Worm (Caenorhabditis elegans) whole organism, midembryonic: ENCODE results near the gene cdc-42.

Source experiments
- T22C8.4 ChIP-seq: fragments of 200-800 bp; sonication (Bioruptor generic); IDR thresholded peaks from 2 replicates; pipeline ENCODE4 v1.3.6; 2022; ENCODE audit warnings: missing genetic modification characterization, missing compliant biosample characterization
- cog-1 ChIP-seq: sonication (generic microtip); optimal IDR thresholded peaks from 2 replicates; lab custom pipeline; 2016; ENCODE audit warnings: missing genetic modification characterization, missing compliant biosample characterization
- flt-1 ChIP-seq: fragments of 200-800 bp; sonication (Bioruptor generic); IDR thresholded peaks from 2 replicates; pipeline ENCODE4 v1.3.6; 2022; ENCODE audit warnings: missing genetic modification characterization, missing compliant biosample characterization
- klf-2 ChIP-seq: fragments of 200-800 bp; sonication (Bioruptor generic); conservative IDR thresholded peaks from 2 replicates; pipeline ENCODE4 v1.3.6; 2022; ENCODE audit warnings: missing genetic modification reagents, missing genetic modification characterization, missing compliant biosample characterization
- med-1 ChIP-seq: sonication (generic microtip); optimal IDR thresholded peaks from 2 replicates; lab custom pipeline; 2017; ENCODE audit warnings: missing genetic modification characterization, mild to moderate bottlenecking, missing compliant biosample characterization, antibody characterized with exemption, missing genetic modification reagents; ENCODE audit not compliant: insufficient read depth
- ref-1 ChIP-seq: fragments of 200-800 bp; sonication (Bioruptor generic); conservative IDR thresholded peaks from 2 replicates; pipeline ENCODE4 v1.3.6; 2022; ENCODE audit warnings: missing genetic modification reagents, missing genetic modification characterization, missing compliant biosample characterization
- tab-1 ChIP-seq: fragments of 200-800 bp; sonication (Bioruptor generic); IDR thresholded peaks from 2 replicates; pipeline ENCODE4 v1.3.6; 2022; ENCODE audit warnings: missing genetic modification characterization, missing compliant biosample characterization
- ztf-23 ChIP-seq: fragments of 200-800 bp; sonication (Bioruptor generic); IDR thresholded peaks from 2 replicates; pipeline ENCODE4 v1.3.6; 2022; ENCODE audit warnings: missing genetic modification reagents, missing genetic modification characterization, missing compliant biosample characterization
- ztf-29 ChIP-seq: fragments of 200-800 bp; sonication (Bioruptor generic); IDR thresholded peaks from 2 replicates; pipeline ENCODE4 v1.3.6; 2022; ENCODE audit warnings: missing genetic modification reagents, missing genetic modification characterization, missing compliant biosample characterization

cdc-42 gene

DNA sequence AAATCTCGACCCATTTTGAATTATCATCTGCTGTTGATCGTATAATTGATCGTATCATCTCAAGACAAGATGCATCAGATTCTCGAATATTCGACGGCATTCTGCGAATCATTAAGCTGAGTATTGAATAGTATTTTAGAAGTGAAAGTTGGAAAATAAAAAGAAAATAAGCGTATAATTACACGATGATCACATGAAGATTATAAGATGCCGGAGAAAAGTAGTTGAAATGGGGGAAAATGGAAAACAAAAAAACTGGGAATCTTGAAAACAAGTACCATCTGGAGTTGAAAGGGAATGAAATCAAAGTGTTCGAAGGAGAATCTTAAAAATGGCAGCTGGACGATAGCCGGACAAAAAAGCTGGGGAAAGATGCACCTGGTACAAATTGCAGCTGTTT, 4.2 kb downstream of the cdc-42 start, which contains the start of gene R07G3.8:
R07G3.8 (minus strand) TSS at position 101 of the 400 bp plus-strand sequence.
- no peak for TF ChIP-seq klf-2 (GFP tag; lab: Robert Waterston, UW)
- TF ChIP-seq ztf-29 (GFP tag; lab: Robert Waterston, UW), result no peak
- no peak for TF ChIP-seq med-1
- TF ChIP-seq T22C8.4 (GFP tag; lab: Robert Waterston, UW), result no peak
- TF ChIP-seq tab-1, result no peak
- TF ChIP-seq ref-1 (GFP tag; lab: Robert Waterston, UW), result no peak
- TF ChIP-seq flt-1 (GFP tag; lab: Robert Waterston, UW), result no peak
- TF ChIP-seq cog-1, result no peak
- TF ChIP-seq ztf-23 (GFP tag; lab: Robert Waterston, UW), result no peak

DNA sequence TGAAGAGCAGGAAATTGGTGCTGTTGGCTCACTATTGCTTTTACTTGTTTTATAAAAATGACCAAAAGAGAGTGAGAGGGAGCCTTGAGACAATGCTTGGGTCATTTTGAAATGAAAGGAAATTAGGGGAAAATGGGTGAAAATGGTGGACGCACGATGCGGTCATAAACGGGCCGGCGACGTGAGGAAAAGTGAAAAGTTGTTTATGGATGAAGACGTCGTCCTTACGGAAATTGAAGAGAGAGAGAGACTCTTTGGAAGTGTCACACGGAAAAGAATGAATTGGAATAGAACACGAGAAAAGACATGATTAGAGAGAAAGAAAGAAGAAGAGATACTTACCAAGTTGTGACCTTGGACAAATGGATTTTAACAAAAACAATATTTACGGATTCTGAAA, 5.3 kb downstream of the cdc-42 start:
- no peak for TF ChIP-seq tab-1
- no peak for TF ChIP-seq cog-1

DNA sequence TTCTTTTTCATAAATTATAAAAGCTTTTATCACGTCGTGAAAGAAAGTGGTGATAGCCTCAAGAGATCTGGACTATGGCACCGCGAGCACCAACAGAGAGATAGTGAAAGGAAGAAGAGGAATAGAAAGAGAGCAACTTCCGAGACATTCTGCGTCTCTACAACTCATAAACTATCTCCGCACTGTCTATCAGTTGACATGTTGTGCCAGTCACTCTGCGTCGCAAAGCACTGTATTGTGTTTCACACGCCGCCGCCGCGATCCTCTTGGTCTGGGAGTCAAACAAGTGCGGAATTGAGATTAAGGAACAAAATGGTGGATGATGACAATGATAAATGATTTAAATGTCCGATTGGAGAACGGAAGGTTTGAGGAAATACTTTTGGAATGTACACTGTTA, 7.2 kb downstream of the cdc-42 start:
- TF ChIP-seq cog-1 (peak; percentile 40), klf-2 (GFP tag; lab: Robert Waterston, UW) (no peak)

DNA sequence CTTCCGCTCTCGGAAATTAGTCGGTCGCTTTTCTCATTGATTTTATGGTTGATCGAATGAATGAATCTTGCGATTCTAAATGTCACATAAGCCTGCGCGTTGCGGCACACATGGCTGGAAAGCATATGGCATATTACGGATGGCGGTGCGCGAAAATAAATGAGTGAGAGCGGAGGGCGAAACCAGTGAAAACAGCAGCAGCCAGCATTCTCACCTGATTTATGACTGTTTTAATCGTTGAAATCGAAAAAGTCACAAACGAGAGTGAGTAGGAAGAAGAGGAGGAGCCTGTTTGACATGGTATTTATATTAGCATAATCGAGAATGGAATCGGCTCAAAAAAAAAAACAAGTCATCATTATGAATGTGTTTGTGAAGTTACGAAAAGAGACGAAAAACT, 8.0 kb downstream of the cdc-42 start:
- no peak for TF ChIP-seq flt-1 (GFP tag; lab: Robert Waterston, UW)
- TF ChIP-seq klf-2 (GFP tag; lab: Robert Waterston, UW), result no peak
- TF ChIP-seq ztf-23 (GFP tag; lab: Robert Waterston, UW), result no peak
- no peak for TF ChIP-seq ztf-29 (GFP tag; lab: Robert Waterston, UW)
- no peak for TF ChIP-seq med-1
- TF ChIP-seq cog-1, result no peak
- TF ChIP-seq tab-1, result no peak
- TF ChIP-seq T22C8.4 (GFP tag; lab: Robert Waterston, UW), result no peak
- TF ChIP-seq ref-1 (GFP tag; lab: Robert Waterston, UW), result no peak

DNA sequence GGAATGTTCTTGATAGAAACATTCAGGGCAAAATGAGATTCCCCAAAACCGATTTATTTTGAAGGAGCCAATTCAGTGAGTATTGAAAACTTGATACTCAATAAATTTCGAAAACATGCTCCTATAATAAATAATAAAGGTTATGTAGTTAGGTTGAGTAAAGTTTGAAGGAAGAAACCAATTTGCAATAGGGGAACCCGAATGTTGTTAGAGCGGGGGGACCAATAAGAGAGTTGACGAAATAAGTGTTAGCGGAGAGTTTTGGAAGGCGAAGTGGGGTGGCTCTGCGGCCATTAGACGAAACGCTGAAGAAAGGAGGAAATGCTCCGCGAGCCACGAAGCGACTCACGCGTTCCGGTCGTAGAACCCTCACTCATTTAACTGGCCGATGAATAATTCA, 8.7 kb downstream of the cdc-42 start:
- TF ChIP-seq flt-1 (GFP tag; lab: Robert Waterston, UW) (no peak), ztf-29 (GFP tag; lab: Robert Waterston, UW) (no peak), tab-1 (no peak), T22C8.4 (GFP tag; lab: Robert Waterston, UW) (no peak), klf-2 (GFP tag; lab: Robert Waterston, UW) (no peak)

DNA sequence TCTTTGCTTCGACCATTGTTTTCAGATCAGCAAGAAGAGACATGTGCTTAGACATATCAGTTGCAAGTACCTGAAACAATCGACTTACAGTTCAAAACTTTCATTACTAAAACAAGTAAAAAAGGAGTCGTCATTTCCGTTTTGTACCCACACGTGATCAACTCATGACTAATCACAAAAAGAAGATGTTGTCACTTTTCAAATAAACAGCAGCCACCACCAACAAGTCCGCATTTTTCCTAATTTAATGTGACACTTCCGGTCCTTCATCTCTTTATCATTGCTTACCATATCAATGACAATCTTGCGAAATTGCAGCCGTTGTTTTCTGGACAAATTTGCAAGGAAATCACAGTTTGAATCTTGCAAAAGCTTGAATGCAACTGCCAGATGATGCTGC, 12.4 kb downstream of the cdc-42 start:
- no peak for TF ChIP-seq cog-1
- no peak for TF ChIP-seq med-1
- no peak for TF ChIP-seq flt-1 (GFP tag; lab: Robert Waterston, UW)
- TF ChIP-seq ztf-29 (GFP tag; lab: Robert Waterston, UW), result no peak
- TF ChIP-seq T22C8.4 (GFP tag; lab: Robert Waterston, UW), result no peak
- no peak for TF ChIP-seq klf-2 (GFP tag; lab: Robert Waterston, UW)
- no peak for TF ChIP-seq tab-1
- no peak for TF ChIP-seq ztf-23 (GFP tag; lab: Robert Waterston, UW)
- TF ChIP-seq ref-1 (GFP tag; lab: Robert Waterston, UW), result no peak

DNA sequence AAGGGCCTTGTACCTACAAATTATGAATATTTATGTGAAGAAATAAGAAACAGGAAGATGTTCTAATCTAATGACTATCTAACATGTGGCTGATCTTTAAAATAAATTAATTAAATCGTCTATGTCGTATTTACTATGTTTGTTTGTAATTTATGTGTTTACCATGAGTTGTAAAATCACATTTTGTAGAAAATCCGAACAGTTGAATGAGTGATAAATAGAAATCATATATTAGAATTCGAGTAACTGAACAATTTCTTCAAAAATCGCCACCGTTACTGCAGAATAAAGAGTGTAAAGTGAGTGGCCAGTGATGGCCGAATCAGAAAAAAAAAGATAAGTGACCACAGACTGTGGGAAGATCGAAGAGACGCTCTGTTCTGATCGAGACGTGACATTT, 13.8 kb downstream of the cdc-42 start:
- TF ChIP-seq T22C8.4 (GFP tag; lab: Robert Waterston, UW) (no peak), cog-1 (no peak), tab-1 (no peak), ztf-29 (GFP tag; lab: Robert Waterston, UW) (no peak)

DNA sequence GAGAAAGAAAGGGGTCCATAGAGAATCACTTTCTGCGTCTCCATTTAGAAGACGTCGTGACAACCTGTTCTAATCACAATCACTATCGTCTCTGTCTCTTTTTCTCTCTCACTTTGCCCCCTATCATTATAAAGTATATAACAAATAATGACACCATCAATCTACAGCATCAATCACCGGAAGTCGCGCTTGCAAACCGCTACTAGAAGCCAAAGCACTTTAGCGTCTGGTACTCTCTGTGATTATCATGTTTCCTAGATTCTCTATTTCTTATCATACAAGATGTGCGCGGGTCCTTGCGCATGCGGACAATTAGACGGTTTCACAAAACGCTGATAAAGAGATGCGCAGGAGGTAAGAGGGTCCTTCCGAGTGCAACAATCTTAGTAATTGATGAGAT, 14.9 kb downstream of the cdc-42 start:
- TF ChIP-seq cog-1 (peak; percentile 39), ztf-29 (GFP tag; lab: Robert Waterston, UW) (peak; percentile 58; the same call in 1 of the 2 replicates), tab-1 (no peak)

DNA sequence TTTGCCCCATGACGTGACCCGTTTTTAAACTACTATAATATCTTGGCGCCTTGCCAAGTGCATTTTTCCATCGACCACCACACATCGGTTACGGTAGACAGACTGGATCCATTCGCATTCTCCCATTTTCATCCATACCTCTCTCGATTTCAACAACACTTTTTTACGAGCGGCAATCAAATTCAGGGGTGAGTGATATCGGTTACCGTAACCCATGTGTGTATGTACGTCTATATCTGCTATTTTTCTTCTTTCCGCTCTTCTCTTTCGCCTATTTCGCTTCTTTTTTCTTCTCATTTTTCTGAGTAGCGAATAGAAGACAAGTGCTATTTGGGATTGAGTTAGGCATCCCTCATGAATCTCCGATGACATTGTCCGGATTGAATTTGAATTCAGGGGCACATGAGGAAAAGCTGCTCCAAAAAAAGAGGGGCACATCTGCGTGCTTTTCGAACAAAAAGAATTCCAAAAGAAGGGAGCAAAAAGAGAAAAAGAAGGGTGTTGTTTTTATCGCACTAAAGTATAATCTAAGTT, 15.5 kb downstream of the cdc-42 start:
- TF ChIP-seq ref-1 (GFP tag; lab: Robert Waterston, UW) (no peak), ztf-29 (GFP tag; lab: Robert Waterston, UW) (no peak), tab-1 (no peak), cog-1 (no peak), ztf-23 (GFP tag; lab: Robert Waterston, UW) (no peak)

DNA sequence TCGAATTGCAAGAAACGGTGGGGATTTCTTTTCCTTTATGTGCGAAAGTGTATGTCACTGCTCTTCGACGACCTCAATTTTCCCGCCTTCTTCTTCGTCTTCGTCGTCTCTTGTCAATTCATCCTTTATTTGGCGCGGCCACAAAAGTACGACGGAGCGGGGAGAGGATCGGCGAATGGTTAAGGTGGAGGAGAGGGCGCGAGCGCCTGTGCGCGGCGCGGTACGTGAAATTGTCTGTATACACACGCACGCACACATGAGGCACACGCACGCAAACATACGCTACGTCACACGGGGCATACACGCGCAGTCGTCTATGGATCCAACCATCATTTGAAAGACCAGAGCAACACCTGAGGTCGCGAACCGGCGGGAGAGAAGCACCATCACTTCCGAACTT, 19.0 kb downstream of the cdc-42 start:
- TF ChIP-seq ref-1 (GFP tag; lab: Robert Waterston, UW), result no peak
- no peak for TF ChIP-seq ztf-23 (GFP tag; lab: Robert Waterston, UW)
- TF ChIP-seq tab-1, result no peak
- no peak for TF ChIP-seq med-1
- no peak for TF ChIP-seq ztf-29 (GFP tag; lab: Robert Waterston, UW)
- TF ChIP-seq cog-1, result no peak
- TF ChIP-seq T22C8.4 (GFP tag; lab: Robert Waterston, UW), result no peak
- TF ChIP-seq klf-2 (GFP tag; lab: Robert Waterston, UW), result no peak
- no peak for TF ChIP-seq flt-1 (GFP tag; lab: Robert Waterston, UW)

DNA sequence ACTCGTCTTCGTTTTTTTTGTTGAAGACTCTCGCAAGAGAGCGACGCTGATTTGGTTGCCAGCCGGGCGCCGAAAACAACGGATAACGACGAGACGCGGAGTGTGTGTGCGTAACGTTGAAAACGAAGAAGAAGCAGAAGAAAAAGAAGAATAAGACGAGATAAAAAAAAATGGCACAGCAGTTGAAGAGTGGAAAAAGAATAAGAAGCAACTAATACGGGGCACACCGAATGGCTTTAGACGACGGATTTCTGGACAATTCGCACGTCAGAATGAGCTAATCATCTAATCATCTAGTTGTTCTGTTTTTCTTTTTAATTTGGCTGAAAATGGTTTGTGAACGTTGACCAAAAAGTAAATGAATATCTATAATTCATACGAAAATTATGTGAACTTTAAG, 20.7 kb downstream of the cdc-42 start:
- TF ChIP-seq T22C8.4 (GFP tag; lab: Robert Waterston, UW) (no peak), ztf-29 (GFP tag; lab: Robert Waterston, UW) (no peak), klf-2 (GFP tag; lab: Robert Waterston, UW) (no peak), flt-1 (GFP tag; lab: Robert Waterston, UW) (no peak), med-1 (no peak), ztf-23 (GFP tag; lab: Robert Waterston, UW) (no peak), ref-1 (GFP tag; lab: Robert Waterston, UW) (no peak), cog-1 (no peak), tab-1 (no peak)
